Fruit fly (Drosophila melanogaster) whole organism, adult: ENCODE measurements around the gene CG11409.

ENCODE experiments used
- CG11617 ChIP-seq: fragments of 200-800 bp; sonication (Bioruptor generic); optimal IDR thresholded peaks from 2 replicates; lab custom pipeline; 2017; ENCODE audit warnings: mild to moderate bottlenecking, missing biosample characterization, missing genetic modification reagents, missing genetic modification characterization
- CG1620 ChIP-seq: fragments of 200-800 bp; sonication (Bioruptor generic); optimal IDR thresholded peaks from 2 replicates; lab custom pipeline; 2016; ENCODE audit warnings: missing biosample characterization, missing genetic modification characterization
- CG7045 ChIP-seq: fragments of 200-800 bp; sonication (Bioruptor generic); optimal IDR thresholded peaks from 2 replicates; lab custom pipeline; 2017; ENCODE audit warnings: missing biosample characterization, mild to moderate bottlenecking, missing genetic modification characterization
- Crg-1 ChIP-seq: fragments of 200-800 bp; sonication (Bioruptor generic); optimal IDR thresholded peaks from 2 replicates; lab custom pipeline; 2016; ENCODE audit warnings: missing biosample characterization, missing genetic modification characterization
- cnc ChIP-seq, 2 experiments: fragments of >200 bp; optimal IDR thresholded peaks; 2 replicates each; lab custom pipeline; 2017
- kay ChIP-seq: fragments of 200-800 bp; sonication (Bioruptor generic); peaks from one replicate; lab custom pipeline; 2016; ENCODE audit warnings: missing biosample characterization, missing genetic modification characterization, borderline replicate concordance
- ovo ChIP-seq: fragments of 200-800 bp; sonication (Bioruptor generic); optimal IDR thresholded peaks from 2 replicates; lab custom pipeline; 2016; ENCODE audit warnings: missing biosample characterization, missing genetic modification characterization
- toe ChIP-seq: fragments of 200-800 bp; sonication (Bioruptor generic); optimal IDR thresholded peaks from 2 replicates; lab custom pipeline; 2016; ENCODE audit warnings: missing biosample characterization, missing genetic modification characterization

DNA sequence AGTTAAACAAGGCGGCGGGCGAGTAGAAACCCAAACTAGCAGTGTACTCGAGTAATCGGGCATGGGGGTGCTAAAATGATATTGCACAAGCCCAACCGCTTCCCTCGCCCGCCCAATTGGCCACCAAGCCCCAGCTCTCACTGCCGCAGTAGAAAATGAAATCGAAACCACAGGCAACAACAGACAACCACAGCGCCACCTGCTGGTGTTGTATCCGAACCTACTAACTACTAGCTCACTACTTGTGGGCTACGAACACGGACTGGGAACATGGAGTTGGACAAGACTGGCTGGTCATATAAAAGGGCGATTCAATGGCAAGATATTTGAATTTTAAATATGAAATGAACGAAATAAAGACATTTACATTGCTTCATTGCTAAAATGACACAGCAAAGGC is 41.5 kb downstream of the CG11409 start:
- no peak for TF ChIP-seq ovo (GFP tag; lab: Kevin White, UChicago)
- no peak for TF ChIP-seq Crg-1 (GFP tag; lab: Kevin White, UChicago)
- TF ChIP-seq toe (GFP tag; lab: Kevin White, UChicago) = no peak
- TF ChIP-seq CG1620 (GFP tag; lab: Kevin White, UChicago) = no peak
- no peak for TF ChIP-seq CG11617 (GFP tag; lab: Kevin White, UChicago)
- no peak for TF ChIP-seq CG7045 (GFP tag; lab: Kevin White, UChicago)
- no peak for TF ChIP-seq kay (GFP tag; lab: Kevin White, UChicago)
- no peak for TF ChIP-seq cnc (optimal IDR thresholded peaks at IDR 0.05; lab: Kevin White, UChicago)
